Fruit fly (Drosophila melanogaster) whole organism, embryonic: ENCODE measurements around the gene CG17343.
A peak's percentile ranks its signal among the peaks of the same experiment; 100 is the strongest.

ENCODE experiments used
- CG11093 ChIP-seq: fragments of 200-800 bp; sonication (Bioruptor generic); IDR thresholded peaks from 3 replicates; pipeline ENCODE4 v1.3.6; 2022; ENCODE audit warnings: missing biosample characterization, missing genetic modification characterization
- CG14050 ChIP-seq: fragments of 200-800 bp; sonication (Bioruptor generic); IDR thresholded peaks from 3 replicates; pipeline ENCODE4 v1.3.6; 2022; ENCODE audit warnings: missing biosample characterization, missing genetic modification characterization
- HLH4C ChIP-seq: fragments of 200-800 bp; sonication (Bioruptor generic); IDR thresholded peaks from 3 replicates; pipeline ENCODE4 v1.3.6; 2022; ENCODE audit warnings: missing biosample characterization, missing genetic modification characterization; ENCODE audit not compliant: partially characterized antibody
- nerfin-1 ChIP-seq: fragments of 200-800 bp; sonication (Bioruptor generic); optimal IDR thresholded peaks from 3 replicates; lab custom pipeline; 2019; ENCODE audit warnings: missing biosample characterization, mild to moderate bottlenecking, missing genetic modification characterization, moderate library complexity
- tgo ChIP-seq: fragments of 200-800 bp; sonication (Bioruptor generic); IDR thresholded peaks from 3 replicates; pipeline ENCODE4 v1.3.6; 2022; ENCODE audit warnings: missing biosample characterization, missing genetic modification characterization
- tna ChIP-seq: fragments of 200-800 bp; sonication (Bioruptor generic); IDR thresholded peaks from 2 replicates; pipeline ENCODE4 v1.3.6; 2022; ENCODE audit warnings: missing biosample characterization, missing genetic modification characterization; ENCODE audit not compliant: partially characterized antibody

dm6 chr2L:19103176-19103921 is 38.6 kb downstream of the CG17343 start:
- TF ChIP-seq HLH4C (GFP tag; lab: Robert Waterston, UW) = no peak
- peak; percentile 45 for TF ChIP-seq nerfin-1 (tag; lab: Kevin White, UChicago)
- no peak for TF ChIP-seq CG11093 (GFP tag; lab: Robert Waterston, UW)
- no peak for TF ChIP-seq CG14050 (GFP tag; lab: Robert Waterston, UW)
- TF ChIP-seq tgo (GFP tag; lab: Robert Waterston, UW) = no peak
- no peak for TF ChIP-seq tna
